Fruit fly (Drosophila melanogaster): ENCODE results near the gene MED15.

dm6 chr2L:467683-468082 lies 5.1 kb upstream of the MED15 start:
- TF ChIP-seq CG8478 (optimal IDR thresholded peaks at IDR 0.05): no peak
- no peak for TF ChIP-seq CTCF (optimal IDR thresholded peaks at IDR 0.05)

All from S2 (cell line).